Worm (Caenorhabditis elegans): Measurements from ENCODE around the gene sqv-8.

DNA sequence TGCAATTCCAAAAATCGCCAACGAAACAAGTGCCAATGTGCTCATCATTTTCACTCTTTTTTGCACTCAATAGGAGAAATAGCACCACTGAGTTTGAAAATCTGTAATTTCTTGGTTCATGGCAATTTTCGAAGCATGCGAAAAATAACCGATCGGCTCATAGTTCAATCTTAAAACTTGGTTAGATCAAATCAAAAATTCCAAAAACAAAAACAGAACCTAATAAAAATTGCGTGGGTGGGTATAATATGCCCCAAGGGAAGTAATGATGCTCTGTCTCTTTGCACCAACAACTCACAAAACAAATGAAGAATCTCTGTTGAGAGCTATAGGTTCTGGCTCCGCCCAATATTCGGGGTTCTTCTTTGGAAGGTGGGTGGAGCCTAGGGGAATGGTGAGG, 45.1 kb downstream of the sqv-8 start, which contains the start of gene nlp-11:
- TF ChIP-seq elt-1 (tag; optimal IDR thresholded peaks at IDR 0.05), result no peak
- no peak for TF ChIP-seq nhr-28 (tag; optimal IDR thresholded peaks at IDR 0.05)
- TF ChIP-seq R02D3.7 (tag; optimal IDR thresholded peaks at IDR 0.05), result no peak
- no peak for TF ChIP-seq unc-62 (GFP tag; optimal IDR thresholded peaks at IDR 0.05)
- TF ChIP-seq ceh-16 (tag; optimal IDR thresholded peaks at IDR 0.05), result no peak
- TF ChIP-seq skn-1 (tag; optimal IDR thresholded peaks at IDR 0.05), result no peak
- TF ChIP-seq pha-4 (tag; optimal IDR thresholded peaks at IDR 0.05), result no peak
- TF ChIP-seq fkh-10 (GFP tag; optimal IDR thresholded peaks at IDR 0.05), result no peak
- TF ChIP-seq ceh-82 (tag; optimal IDR thresholded peaks at IDR 0.05), result no peak

All from whole organism, L3 larva.